Worm (Caenorhabditis elegans) whole organism, L4/young adult: ENCODE results near the gene tin-10.

Source experiments
- W03F9.2 ChIP-seq: fragments of 150-350 bp; optimal IDR thresholded peaks from 2 replicates; lab custom pipeline; 2014; ENCODE audit warnings: missing biosample characterization, missing genetic modification characterization
- dao-5 ChIP-seq: sonication (generic microtip); optimal IDR thresholded peaks from 2 replicates; lab custom pipeline; 2016; ENCODE audit warnings: missing genotype, missing genetic modification characterization, moderate library complexity, missing compliant biosample characterization
- him-1 ChIP-seq: sonication (generic microtip); optimal IDR thresholded peaks from 2 replicates; lab custom pipeline; 2016; ENCODE audit warnings: missing genotype, missing genetic modification reagents, missing genetic modification characterization, missing compliant biosample characterization

ce11 chrIII:11500647-11501046, 2.0 kb downstream of the tin-10 start, which contains the start of gene nars-2:
- no peak for TF ChIP-seq him-1 (tag; lab: Kevin White, UChicago)
- TF ChIP-seq W03F9.2 (tag; lab: Kevin White, UChicago): no peak
- TF ChIP-seq dao-5: no peak
